Worm (Caenorhabditis elegans): ENCODE results near the gene ZC190.4.

ce11 chrV:8643093-8643492, 22.8 kb upstream of the ZC190.4 start, which contains the start of gene asp-13:
- TF ChIP-seq rcor-1 (GFP tag; IDR thresholded peaks at IDR 0.05) (no peak), nhr-179 (tag; optimal IDR thresholded peaks at IDR 0.05) (no peak), unc-62 (GFP tag; optimal IDR thresholded peaks at IDR 0.05) (no peak), zfh-2 (GFP tag; conservative IDR thresholded peaks at IDR 0.05) (no peak)

Measured in whole organism, young adult.